Worm (Caenorhabditis elegans) whole organism, dauer: ENCODE data around the gene exos-1.
"Not testable (repeated sequence)": the region's sequence is repeated elsewhere in the genome, so short reads cannot be mapped to it uniquely, and the experiment has no call there.

Experiments used
- unc-62 ChIP-seq: sonication (generic microtip); optimal IDR thresholded peaks from 2 replicates; lab custom pipeline; 2017; ENCODE audit warnings: missing biosample characterization, missing genetic modification reagents, missing genetic modification characterization

exos-1 gene

DNA sequence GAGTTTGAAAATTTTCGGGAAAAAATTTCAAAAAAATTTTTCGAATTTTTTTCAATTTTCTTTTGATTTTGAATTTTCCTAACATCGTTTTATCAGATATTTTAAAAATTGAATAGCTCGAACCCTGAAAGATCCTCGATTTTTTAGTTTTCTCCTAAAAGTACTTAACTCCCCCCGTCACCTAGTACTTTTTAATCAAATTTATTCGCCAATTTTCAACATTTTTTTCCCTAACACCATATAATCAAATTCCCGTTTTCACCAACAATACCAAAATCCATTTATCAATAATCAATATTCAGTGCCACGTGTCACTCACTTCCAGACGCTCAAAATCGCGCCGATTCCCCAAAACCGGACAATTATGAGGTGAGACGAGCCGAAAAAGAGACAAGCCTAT lies 3.4 kb downstream of the exos-1 start, which contains the start of gene kvs-4:
TSS of gene kvs-4 (plus strand) at position 301 of the 400 bp plus-strand sequence.
- no peak for TF ChIP-seq unc-62 (GFP tag; lab: Kevin White, UChicago)

DNA sequence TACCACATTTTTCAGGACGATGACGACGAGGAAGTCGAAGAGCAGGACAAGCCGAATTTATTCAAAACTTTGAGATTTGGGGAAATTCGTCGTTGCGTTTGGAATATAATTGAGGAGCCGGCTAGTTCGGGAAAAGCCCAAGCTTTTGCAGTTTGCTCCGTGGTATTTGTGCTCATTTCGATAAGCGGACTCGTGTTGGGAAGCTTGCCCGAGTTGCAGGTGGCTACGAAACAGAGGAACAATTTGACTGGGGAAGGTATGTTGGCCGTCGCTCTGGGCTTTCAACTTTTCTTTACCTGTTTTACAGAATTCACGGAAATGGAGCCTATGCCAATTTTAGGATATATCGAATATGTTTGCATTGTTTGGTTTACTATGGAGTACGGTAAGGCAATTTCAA lies 13.4 kb downstream of the exos-1 start:
- no peak for TF ChIP-seq unc-62 (GFP tag; lab: Kevin White, UChicago)

DNA sequence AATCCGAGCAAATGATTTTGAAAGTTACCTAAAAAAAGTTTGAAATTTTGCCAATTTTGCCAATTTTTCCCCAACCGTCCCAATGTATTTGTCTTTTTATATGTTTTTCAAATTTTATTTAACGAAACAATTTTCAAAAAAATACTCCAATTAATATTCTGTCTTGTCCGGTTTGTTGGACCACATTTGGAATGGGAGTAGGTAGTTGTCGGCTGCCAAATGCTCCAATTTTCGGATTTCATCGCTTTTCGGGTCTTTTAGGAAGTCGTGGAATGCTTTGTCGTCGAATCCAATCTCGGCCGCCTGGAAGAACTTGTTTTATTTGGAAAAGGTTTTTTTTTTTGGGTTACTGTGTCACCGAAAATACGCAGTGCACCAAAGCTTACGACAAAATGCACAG lies 16.3 kb downstream of the exos-1 start:
- TF ChIP-seq unc-62 (GFP tag; lab: Kevin White, UChicago) = no peak

DNA sequence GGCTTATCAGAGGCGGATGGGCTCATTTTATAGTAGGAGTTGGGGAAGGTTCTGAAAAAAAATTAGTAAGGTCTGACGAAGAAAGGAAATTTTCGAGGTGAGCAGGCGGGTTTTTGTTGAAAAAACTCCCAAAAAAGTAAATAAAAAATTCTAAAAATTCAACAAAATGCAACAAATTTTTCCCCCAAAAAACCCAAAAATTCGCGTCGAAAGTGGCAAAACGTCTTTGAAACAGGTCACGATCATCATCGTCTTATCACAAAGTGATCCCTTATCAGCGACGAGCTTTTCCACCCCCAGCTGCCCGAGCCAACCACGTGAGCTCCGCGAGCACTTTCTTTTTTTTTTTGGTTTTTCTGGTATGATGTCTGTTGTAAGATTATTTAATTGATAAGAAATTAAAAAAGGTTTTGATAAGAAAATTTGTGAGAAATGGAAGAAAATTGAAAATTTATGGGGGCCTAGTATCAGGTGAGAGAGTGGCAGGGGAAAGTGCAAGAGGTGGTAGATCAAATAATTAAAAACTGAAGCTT lies 17.7 kb downstream of the exos-1 start, which contains the start of gene Y48A6B.7:
TSS of gene Y48A6B.7 (minus strand) at position 51 of the 533 bp plus-strand sequence.
- no peak for TF ChIP-seq unc-62 (GFP tag; lab: Kevin White, UChicago)

DNA sequence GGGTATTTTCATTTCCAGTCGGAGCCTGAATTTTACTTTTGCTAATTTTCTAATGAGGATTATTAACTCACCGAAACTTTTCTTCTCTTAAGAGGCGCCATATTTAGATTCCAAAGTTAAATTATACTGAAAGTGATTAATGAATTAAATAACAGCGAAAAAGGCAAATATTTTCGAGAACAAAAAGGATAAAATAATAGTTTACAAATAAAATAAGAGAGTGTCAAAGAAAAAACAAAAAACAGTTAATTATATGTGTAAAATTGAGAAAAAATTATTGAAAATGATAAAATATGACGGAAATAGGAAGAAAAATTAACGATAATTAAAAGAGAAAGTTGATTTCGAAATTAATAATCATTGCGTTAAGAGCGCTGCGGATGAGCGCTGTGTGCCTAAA lies 20.5 kb downstream of the exos-1 start, which contains the start of gene Y48A6B.8:
TSS of gene Y48A6B.8 (minus strand) at position 101 of the 400 bp plus-strand sequence.
- not testable (repeated sequence) for TF ChIP-seq unc-62 (GFP tag; lab: Kevin White, UChicago)

DNA sequence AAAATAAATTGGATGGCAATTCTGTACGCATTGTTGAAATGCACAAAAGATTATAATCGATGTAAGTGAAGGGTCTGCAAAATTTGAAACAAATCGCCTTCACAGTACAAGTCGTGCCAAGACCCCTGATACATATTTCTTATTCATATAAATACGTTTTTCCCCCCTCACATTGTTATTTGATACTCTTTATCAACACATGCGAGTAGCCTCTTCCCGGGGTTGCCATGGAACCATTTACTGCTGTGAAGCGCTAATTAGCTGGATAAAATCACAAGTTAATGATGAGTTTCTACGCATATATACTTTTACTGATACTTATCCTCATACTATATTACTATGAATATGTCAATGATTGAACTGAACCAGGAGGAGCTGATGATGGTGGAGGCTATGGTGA lies 22.5 kb downstream of the exos-1 start, which contains the start of gene Y48A6B.14:
TSS of gene Y48A6B.14 (plus strand) at position 301 of the 400 bp plus-strand sequence.
- no peak for TF ChIP-seq unc-62 (GFP tag; lab: Kevin White, UChicago)

DNA sequence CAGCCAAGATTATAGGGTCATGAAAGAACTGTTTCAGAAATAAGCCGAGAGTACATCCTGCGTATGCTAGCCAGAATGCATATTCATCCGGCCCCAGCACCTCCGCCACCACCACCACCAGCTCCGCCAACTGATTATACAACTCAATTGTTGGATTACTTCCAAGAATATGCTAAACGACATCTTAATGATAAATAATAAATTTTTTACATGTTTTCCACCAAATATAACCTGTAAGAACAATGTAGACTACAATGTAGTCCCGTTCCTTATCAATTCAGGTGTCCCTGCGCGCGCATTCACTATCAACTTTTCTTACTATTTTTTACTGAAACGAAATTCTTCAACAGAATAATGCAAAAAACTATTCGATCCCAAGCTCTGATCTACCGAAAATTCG lies 24.0 kb downstream of the exos-1 start, which contains the start of gene Y48A6B.9:
TSS of gene Y48A6B.9 (plus strand) at position 301 of the 400 bp plus-strand sequence.
- no peak for TF ChIP-seq unc-62 (GFP tag; lab: Kevin White, UChicago)

DNA sequence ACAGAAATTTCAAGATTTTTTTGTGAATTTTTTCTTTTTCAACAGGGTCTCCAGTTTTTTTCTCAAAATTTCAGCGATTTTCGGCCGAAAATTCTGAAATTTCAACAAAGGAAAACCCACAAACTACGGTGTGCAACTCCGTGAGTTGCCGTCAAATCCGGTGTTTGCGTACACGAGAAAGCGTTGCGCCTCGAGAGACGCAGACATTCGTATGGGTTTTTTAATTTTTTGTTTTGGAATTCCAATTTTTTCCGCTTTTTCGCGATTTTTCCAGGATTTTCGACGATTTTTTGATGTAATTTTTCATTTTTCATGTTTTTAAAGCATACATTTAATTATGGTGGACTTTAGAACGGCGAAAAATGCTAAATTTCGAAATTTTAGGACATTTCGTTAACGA lies 27.3 kb downstream of the exos-1 start:
- no peak for TF ChIP-seq unc-62 (GFP tag; lab: Kevin White, UChicago)

DNA sequence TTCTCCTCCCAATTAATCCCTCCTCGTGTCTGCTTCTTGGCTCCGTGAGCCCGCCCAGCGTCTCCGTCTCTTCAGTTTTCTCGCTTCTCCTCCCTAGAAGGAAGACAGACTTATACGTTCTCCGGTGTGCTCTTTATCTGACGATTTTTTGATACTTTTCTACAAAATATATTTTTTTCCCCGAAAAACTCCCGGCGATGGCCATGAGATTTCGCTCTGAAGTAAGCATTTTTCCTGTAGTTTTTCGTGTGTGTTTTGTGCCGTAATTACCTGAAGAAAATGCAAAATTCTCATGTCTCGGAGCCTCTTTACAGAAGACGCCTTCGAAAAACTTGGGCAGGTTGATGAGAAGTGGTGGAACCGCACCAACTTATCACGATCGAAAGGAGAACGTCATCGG lies 27.8 kb downstream of the exos-1 start, which contains the start of gene spat-2:
TSS of gene spat-2 (plus strand) at position 301 of the 400 bp plus-strand sequence.
- no peak for TF ChIP-seq unc-62 (GFP tag; lab: Kevin White, UChicago)

DNA sequence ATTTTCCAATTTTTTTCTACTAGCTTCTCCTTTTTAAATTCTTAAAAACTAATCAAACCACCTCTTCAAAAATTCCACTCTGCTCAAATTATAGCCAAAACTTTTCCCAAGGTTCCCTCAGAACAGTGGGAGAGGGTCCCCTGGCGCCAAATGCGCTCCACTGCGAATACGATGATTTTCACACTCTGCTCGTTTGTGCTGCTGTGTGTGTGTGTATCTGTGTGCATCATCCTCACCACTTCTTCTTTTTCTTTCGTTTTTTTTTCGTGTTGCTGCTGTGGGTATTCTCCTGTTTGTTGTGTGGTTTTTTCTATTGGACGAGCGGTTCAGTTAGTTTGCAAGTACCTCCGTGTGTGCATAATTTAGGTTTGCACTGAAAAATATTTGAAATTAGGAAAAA lies 30.4 kb downstream of the exos-1 start:
- TF ChIP-seq unc-62 (GFP tag; lab: Kevin White, UChicago) = no peak

DNA sequence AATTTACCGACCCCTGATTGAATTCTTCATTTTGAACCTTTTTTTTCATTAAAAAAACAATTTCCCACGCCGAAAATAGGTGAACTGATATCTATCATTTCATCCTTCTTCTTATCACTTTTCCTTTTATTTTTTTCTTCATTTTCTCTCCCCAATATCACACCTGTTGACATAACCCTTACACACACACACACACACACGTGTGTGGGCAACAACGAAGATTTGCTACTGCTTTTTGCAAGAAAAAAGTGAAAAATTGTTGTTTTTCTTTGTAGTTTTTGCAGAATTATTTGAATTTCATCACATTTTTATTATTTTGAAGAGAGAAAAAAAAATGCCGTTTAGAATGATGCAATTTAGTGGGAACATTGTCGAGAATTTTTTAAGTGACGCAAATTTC lies 31.8 kb downstream of the exos-1 start:
- TF ChIP-seq unc-62 (GFP tag; lab: Kevin White, UChicago) = no peak

DNA sequence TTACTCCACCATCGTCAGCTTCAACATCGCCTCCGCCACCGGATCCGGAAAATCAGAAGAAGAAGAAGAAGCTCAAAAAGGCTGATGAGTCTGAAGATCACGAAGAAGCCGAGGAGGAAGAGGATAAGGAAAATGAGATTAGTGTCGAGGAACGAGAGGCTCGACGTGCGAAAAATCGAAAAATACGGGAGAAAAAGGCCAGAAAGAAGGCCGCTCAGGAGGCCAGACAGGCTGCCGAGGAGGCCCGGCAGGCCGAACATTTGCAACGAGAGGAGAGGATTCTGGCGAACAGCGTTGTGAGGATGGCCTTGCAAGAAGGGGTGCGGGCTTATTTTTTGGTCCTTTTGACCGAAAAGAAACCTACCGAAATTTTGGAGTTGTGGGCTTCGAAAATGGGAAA lies 36.4 kb downstream of the exos-1 start:
- TF ChIP-seq unc-62 (GFP tag; lab: Kevin White, UChicago) = no peak

DNA sequence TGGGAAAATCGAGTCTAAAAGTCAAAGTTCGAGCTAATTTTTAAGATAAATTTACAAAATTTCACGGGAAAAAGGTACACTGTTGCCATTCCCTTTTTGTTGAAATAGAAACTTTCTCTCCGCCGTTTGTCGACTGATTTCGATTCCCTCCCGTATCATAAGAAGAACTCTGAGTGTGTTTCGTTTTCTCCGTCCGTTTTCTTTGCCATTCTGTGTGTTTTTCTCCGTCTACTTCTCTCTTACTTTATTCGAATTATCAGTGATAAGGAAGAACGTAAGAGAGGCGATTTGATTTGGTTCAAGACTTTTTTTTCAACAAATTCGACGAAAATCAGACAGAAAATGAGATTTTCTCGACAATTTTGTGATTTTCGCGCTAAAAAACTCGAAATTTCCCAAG lies 37.7 kb downstream of the exos-1 start:
- no peak for TF ChIP-seq unc-62 (GFP tag; lab: Kevin White, UChicago)

DNA sequence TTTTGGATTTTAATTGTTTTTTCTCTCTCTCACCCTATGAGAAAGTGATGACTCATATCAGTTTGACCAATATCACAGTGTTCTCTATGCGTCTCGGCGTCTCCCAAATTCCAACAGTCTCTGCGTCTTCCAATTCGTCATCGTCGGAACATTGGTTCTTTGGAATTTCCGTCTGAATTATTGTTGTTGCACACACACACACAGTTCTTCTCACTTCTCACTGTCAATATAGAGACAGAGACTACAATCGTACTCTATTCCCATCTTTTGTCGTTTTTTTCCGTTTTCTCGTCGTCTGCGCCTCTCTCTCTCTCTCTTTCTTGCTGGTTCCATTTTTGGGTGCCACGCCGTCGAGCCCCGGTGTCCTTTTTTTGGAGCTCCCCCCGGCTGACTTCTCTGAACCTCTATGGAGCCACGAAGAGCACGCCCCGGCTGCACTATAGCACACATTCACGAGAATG lies 41.8 kb downstream of the exos-1 start:
- no peak for TF ChIP-seq unc-62 (GFP tag; lab: Kevin White, UChicago)

DNA sequence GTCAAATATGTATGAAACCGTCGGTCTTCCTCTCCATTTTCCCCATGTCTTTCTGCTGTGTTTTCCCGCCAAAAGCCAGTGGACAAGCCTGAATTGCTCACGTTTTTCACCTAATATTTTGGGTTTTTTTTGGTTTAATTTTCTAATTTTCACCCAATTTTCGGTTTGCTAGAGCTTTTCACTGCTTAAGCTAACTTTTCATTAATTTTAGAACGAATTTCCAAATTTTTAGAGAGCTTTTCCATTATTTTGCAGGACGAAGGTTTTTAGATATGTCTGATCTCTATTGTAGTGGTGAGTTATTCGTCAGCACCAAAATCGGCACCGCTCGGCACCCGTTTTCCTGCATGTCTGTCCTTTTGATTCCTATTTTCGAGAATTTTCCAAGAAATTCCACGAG lies 44.8 kb downstream of the exos-1 start:
- TF ChIP-seq unc-62 (GFP tag; lab: Kevin White, UChicago) = no peak

DNA sequence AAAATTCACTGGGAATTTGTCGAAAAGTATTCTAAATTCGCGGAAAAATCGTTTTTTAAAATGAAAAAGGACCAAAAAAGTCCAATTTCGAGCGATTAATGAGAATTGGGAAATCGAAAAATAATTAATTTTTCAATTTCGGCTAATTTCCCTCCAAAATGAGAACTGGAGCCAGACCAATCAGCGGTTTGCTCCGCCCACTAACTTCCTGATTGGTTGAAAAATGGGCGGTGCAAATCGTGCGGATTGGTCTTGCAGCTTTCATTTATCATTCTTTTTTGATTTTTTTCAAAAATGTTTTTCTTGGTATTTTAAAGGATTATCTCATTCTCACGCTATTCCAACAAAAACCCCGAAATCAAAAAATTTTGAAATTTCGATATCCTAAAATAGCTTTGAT lies 45.2 kb downstream of the exos-1 start:
- no peak for TF ChIP-seq unc-62 (GFP tag; lab: Kevin White, UChicago)
